Fruit fly (Drosophila melanogaster): ENCODE measurements around the gene CG42658.

DNA sequence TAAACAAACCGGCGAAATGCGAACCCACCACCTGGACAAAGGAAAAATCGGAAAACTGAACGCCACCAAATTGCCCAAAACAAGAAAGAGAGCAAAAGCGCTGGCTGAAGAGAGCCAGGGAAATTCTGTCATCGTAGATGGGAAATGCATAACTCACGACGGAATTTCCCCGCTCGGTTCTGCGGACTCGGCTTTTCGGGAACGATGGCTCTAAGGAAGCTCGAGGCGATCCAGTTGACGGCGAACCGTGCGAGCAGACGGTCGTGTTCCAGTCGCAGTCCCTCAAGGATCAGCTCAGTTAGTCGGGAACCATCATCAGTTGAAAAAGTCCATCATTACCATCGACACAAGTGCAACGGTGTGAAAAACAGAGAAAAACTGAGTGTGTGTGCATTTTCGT lies 23.7 kb upstream of the CG42658 start, which contains the start of gene eys:
- TF ChIP-seq CG8478 (optimal IDR thresholded peaks at IDR 0.05) (no peak), CTCF (optimal IDR thresholded peaks at IDR 0.05) (no peak)

Measured in S2 (cell line).